Worm (Caenorhabditis elegans): ENCODE results near the gene F20B6.10.

Gene F20B6.10

ce11 chrX:4254782-4255181, 37.8 kb upstream of the F20B6.10 start, which contains the start of gene taf-11.1:
Gene taf-11.1 (plus strand): TSS chrX:4255170.
- TF ChIP-seq crh-2 (tag; optimal IDR thresholded peaks at IDR 0.05) (peak; percentile 54), skn-1 (tag; optimal IDR thresholded peaks at IDR 0.05) (no peak), nhr-12 (tag; optimal IDR thresholded peaks at IDR 0.05) (no peak), nhr-129 (tag; optimal IDR thresholded peaks at IDR 0.05) (peak; percentile 50), fos-1 (tag; optimal IDR thresholded peaks at IDR 0.05) (peak; percentile 27), C34F6.9 (tag; optimal IDR thresholded peaks at IDR 0.05) (peak; percentile 22), nhr-23 (tag; optimal IDR thresholded peaks at IDR 0.05) (no peak), unc-55 (GFP tag; optimal IDR thresholded peaks at IDR 0.05) (peak; percentile 7), sma-9 (GFP tag; optimal IDR thresholded peaks at IDR 0.05) (no peak), sma-9 (tag; optimal IDR thresholded peaks at IDR 0.05) (no peak), ceh-16 (tag; optimal IDR thresholded peaks at IDR 0.05) (no peak), gmeb-1 (tag; optimal IDR thresholded peaks at IDR 0.05) (no peak), ama-1 (optimal IDR thresholded peaks at IDR 0.05) (no peak), peb-1 (tag; optimal IDR thresholded peaks at IDR 0.05) (no peak), lsy-2 (tag; optimal IDR thresholded peaks at IDR 0.05) (peak in 1 of 2 experiments; percentile 50)

ce11 chrX:4252047-4252446, 35.1 kb upstream of the F20B6.10 start, which contains the start of gene srv-5:
Gene srv-5 (plus strand): TSS chrX:4252347.
- no peak for TF ChIP-seq nhr-237 (tag; optimal IDR thresholded peaks at IDR 0.05)
- no peak for TF ChIP-seq nhr-6 (tag; optimal IDR thresholded peaks at IDR 0.05)
- TF ChIP-seq elt-1 (tag; optimal IDR thresholded peaks at IDR 0.05): no peak
- TF ChIP-seq sma-9 (GFP tag; optimal IDR thresholded peaks at IDR 0.05): no peak
- TF ChIP-seq sma-9 (tag; optimal IDR thresholded peaks at IDR 0.05): no peak
- no peak for TF ChIP-seq snpc-4 (tag; optimal IDR thresholded peaks at IDR 0.05)
- TF ChIP-seq F13H6.1 (tag; optimal IDR thresholded peaks at IDR 0.05): no peak
- TF ChIP-seq nhr-25 (tag; optimal IDR thresholded peaks at IDR 0.05): no peak
- no peak for TF ChIP-seq blmp-1 (tag; optimal IDR thresholded peaks at IDR 0.05; ENCODE audit: insufficient read depth)
- no peak for TF ChIP-seq C34F6.9 (tag; optimal IDR thresholded peaks at IDR 0.05)
- no peak for TF ChIP-seq sma-3 (GFP tag; optimal IDR thresholded peaks at IDR 0.05)
- no peak for TF ChIP-seq dmd-4 (tag; optimal IDR thresholded peaks at IDR 0.05)

ce11 chrX:4248949-4249348, 32.0 kb upstream of the F20B6.10 start, which contains the start of gene hlh-13:
Gene hlh-13 (plus strand): TSS chrX:4249249.
- no peak for TF ChIP-seq mbf-1 (tag; optimal IDR thresholded peaks at IDR 0.05)
- TF ChIP-seq snpc-4 (tag; optimal IDR thresholded peaks at IDR 0.05): no peak
- no peak for TF ChIP-seq peb-1 (tag; optimal IDR thresholded peaks at IDR 0.05)
- no peak for TF ChIP-seq ama-1 (optimal IDR thresholded peaks at IDR 0.05)
- no peak for TF ChIP-seq elt-3 (tag; optimal IDR thresholded peaks at IDR 0.05)
- no peak for TF ChIP-seq lin-13 (GFP tag; optimal IDR thresholded peaks at IDR 0.05)
- no peak for TF ChIP-seq mdl-1 (tag; optimal IDR thresholded peaks at IDR 0.05)
- no peak for TF ChIP-seq gmeb-1 (tag; optimal IDR thresholded peaks at IDR 0.05)
- TF ChIP-seq sma-9 (GFP tag; optimal IDR thresholded peaks at IDR 0.05): no peak
- TF ChIP-seq sma-9 (tag; optimal IDR thresholded peaks at IDR 0.05): no peak
- no peak for TF ChIP-seq ztf-1 (GFP tag; conservative IDR thresholded peaks at IDR 0.05)
- TF ChIP-seq unc-62 (GFP tag; optimal IDR thresholded peaks at IDR 0.05): no peak
- no peak for TF ChIP-seq skn-1 (tag; optimal IDR thresholded peaks at IDR 0.05)
- TF ChIP-seq fos-1 (tag; optimal IDR thresholded peaks at IDR 0.05): no peak
- no peak for TF ChIP-seq F13H6.1 (tag; optimal IDR thresholded peaks at IDR 0.05)
- no peak for TF ChIP-seq lin-39 (tag; optimal IDR thresholded peaks at IDR 0.05)
- TF ChIP-seq ztf-4 (tag; optimal IDR thresholded peaks at IDR 0.05): no peak
- TF ChIP-seq mab-5 (tag; optimal IDR thresholded peaks at IDR 0.05): no peak
- no peak for TF ChIP-seq nhr-129 (tag; optimal IDR thresholded peaks at IDR 0.05)
- no peak for TF ChIP-seq ceh-82 (tag; optimal IDR thresholded peaks at IDR 0.05)

- peak; percentile 11 for TF ChIP-seq nhr-129 (tag; optimal IDR thresholded peaks at IDR 0.05)
- no peak for TF ChIP-seq unc-55 (GFP tag; optimal IDR thresholded peaks at IDR 0.05)
Measured at ce11 chrX:4248417-4248816, 31.4 kb upstream of the F20B6.10 start.

- TF ChIP-seq ztf-11 (tag; optimal IDR thresholded peaks at IDR 0.05) (no peak), elt-3 (tag; optimal IDR thresholded peaks at IDR 0.05) (no peak), peb-1 (tag; optimal IDR thresholded peaks at IDR 0.05) (no peak), ztf-4 (tag; optimal IDR thresholded peaks at IDR 0.05) (no peak), crh-2 (tag; optimal IDR thresholded peaks at IDR 0.05) (peak; percentile 83), lin-11 (tag; optimal IDR thresholded peaks at IDR 0.05) (no peak), Y55F3AM.14 (GFP tag; optimal IDR thresholded peaks at IDR 0.05) (no peak), zag-1 (tag; optimal IDR thresholded peaks at IDR 0.05) (no peak), nhr-6 (tag; optimal IDR thresholded peaks at IDR 0.05) (no peak), snpc-4 (tag; optimal IDR thresholded peaks at IDR 0.05) (no peak), nhr-77 (tag; optimal IDR thresholded peaks at IDR 0.05) (no peak), sem-4 (tag; optimal IDR thresholded peaks at IDR 0.05) (no peak), nhr-21 (tag; optimal IDR thresholded peaks at IDR 0.05) (no peak), egl-27 (tag; optimal IDR thresholded peaks at IDR 0.05) (no peak), mdl-1 (tag; optimal IDR thresholded peaks at IDR 0.05) (no peak), skn-1 (tag; optimal IDR thresholded peaks at IDR 0.05) (no peak), dmd-4 (tag; optimal IDR thresholded peaks at IDR 0.05) (no peak), nhr-10 (tag; optimal IDR thresholded peaks at IDR 0.05) (no peak), lin-39 (tag; optimal IDR thresholded peaks at IDR 0.05) (no peak), F13H6.1 (tag; optimal IDR thresholded peaks at IDR 0.05) (peak; percentile 30), aly-2 (tag; optimal IDR thresholded peaks at IDR 0.05) (no peak), nhr-237 (tag; optimal IDR thresholded peaks at IDR 0.05) (no peak)
Measured at ce11 chrX:4246867-4247591, 30.0 kb upstream of the F20B6.10 start, which contains the start of gene F48D6.4. Gene F48D6.4 (minus strand): TSS chrX:4247212.
